Fruit fly (Drosophila melanogaster): Measurements from ENCODE around the gene CG17919.

The CG17919 gene

DNA sequence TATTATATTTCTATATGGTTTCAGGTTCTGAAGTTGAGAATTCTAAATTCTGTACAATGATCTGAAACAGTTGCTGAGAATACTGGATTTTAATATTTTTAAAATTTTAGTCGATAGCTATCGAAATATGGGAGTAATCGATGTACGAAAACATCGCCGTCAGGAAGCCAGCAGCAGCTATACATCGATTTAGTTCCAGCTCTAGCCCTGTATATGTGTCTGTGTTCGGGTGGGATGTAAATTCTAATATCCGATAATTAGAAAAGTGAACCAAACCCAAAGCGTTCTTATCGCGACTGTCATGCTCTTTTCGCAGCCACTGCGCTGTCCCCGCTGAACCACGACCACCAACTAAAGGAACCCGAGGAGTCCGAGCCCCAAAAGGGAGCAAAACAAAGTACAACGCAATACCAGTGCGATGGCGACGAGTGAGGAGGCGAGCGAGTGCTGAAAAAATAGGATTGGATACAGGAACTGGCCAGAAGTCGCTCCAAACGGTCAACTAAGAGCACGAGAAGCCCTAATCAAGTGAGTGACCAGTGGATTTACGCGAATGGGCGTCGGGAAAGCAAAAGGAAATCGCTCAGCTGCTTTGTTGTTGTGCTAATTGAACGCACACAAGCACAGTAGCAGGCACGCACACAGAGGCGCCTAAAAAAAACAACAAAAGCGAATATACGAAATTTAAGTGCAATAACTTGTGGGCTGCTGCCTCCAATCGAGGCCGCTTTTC, 39.1 kb downstream of the CG17919 start, which contains the start of gene gzl:
gzl (plus strand) TSS at position 182 of the 733 bp plus-strand sequence.
- TF ChIP-seq ttk (optimal IDR thresholded peaks at IDR 0.05): no peak
- no peak for TF ChIP-seq h (optimal IDR thresholded peaks at IDR 0.05)
- no peak for TF ChIP-seq Myc (optimal IDR thresholded peaks at IDR 0.05)
- no peak for TF ChIP-seq Sin3A (optimal IDR thresholded peaks at IDR 0.05)
- no peak for TF ChIP-seq psq (optimal IDR thresholded peaks at IDR 0.05)
- TF ChIP-seq insv (optimal IDR thresholded peaks at IDR 0.05): no peak

DNA sequence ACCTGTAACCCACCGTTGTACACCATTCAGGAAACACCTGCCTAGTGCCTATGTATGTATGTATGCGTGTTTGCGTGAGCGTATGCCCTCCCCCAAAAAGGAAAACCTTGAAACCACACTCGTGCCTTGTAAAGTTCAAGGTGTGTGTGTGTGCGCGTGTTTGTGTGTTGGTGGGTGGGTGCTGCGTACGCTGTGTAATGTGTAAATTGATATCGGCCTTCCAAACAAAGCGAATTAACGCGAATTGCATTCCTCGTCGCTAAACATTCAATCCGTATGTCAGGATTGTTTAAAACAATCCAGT, 39.6 kb downstream of the CG17919 start:
- TF ChIP-seq psq (optimal IDR thresholded peaks at IDR 0.05): no peak
- TF ChIP-seq Myc (optimal IDR thresholded peaks at IDR 0.05): no peak
- TF ChIP-seq ttk (optimal IDR thresholded peaks at IDR 0.05): no peak
- no peak for TF ChIP-seq h (optimal IDR thresholded peaks at IDR 0.05)
- TF ChIP-seq insv (optimal IDR thresholded peaks at IDR 0.05): no peak
- no peak for TF ChIP-seq Sin3A (optimal IDR thresholded peaks at IDR 0.05)

DNA sequence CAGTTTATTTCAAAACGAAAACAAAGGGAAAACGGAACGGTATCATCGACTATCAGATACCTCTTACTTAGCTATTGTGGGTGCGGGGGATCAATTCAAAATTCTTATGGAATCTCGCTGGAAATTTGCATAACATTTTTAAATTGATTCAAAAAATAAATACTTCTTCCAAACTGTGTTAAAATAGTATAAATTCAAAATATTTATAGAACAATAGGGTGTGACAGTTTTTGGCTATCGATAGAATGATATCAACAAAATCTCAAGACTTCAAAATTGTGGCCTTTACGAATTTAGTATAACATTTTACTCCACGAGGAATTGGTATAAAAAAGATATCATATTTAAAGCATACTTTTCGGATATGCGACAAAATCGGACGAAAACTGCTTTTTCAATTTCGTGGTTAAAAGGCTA, 44.6 kb downstream of the CG17919 start:
- no peak for TF ChIP-seq h (optimal IDR thresholded peaks at IDR 0.05)
- TF ChIP-seq Sin3A (optimal IDR thresholded peaks at IDR 0.05): no peak
- no peak for TF ChIP-seq insv (optimal IDR thresholded peaks at IDR 0.05)
- no peak for TF ChIP-seq psq (optimal IDR thresholded peaks at IDR 0.05)
- no peak for TF ChIP-seq ttk (optimal IDR thresholded peaks at IDR 0.05)

DNA sequence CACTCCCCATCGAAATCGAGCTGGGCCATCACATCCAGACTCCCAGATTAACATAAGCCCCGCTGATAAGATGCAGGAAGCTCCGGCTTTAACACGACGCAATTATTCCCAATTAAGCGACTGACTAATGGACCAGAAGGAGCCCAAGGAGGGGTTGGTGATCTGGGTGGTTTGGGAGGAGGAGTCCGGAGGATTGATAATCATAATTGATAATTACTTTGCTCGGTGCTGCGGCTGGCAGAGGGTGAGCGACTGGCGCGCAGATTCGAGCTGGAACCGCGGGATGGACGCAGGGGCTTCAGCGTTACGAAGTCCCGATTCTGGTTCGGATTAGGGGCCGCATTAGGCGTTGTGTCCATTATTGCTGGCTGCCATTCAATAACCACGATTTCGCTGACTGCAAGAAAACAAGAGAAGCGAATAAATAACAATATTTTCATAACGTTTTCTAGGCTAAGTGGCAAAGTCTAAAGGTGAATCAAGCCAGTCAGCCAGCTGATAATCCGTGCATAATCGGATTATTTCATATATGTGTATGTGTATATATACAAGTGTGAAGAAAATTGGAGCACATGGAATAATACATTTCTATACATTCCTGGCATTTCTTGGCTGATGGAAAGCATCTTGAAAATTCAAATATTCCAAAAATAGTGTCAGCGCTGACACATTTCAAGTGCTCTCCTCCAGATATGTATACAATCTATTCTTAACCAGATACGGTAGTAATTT, 49.9 kb downstream of the CG17919 start:
- no peak for TF ChIP-seq psq (optimal IDR thresholded peaks at IDR 0.05)

DNA sequence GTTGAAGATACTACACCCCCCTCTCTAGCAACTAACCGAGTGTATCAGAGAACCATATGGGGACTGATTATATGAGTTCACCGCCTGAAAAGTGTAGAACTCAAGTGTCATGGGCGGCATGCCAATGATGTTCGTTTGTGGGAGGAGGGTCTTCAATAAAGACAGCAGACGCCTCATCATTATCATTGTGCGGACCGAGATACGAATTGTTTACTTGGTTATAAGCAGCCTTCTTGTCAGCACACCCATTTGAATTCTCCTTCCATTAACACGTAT, 50.4 kb downstream of the CG17919 start:
- TF ChIP-seq Sin3A (optimal IDR thresholded peaks at IDR 0.05) (no peak), ttk (optimal IDR thresholded peaks at IDR 0.05) (no peak), insv (optimal IDR thresholded peaks at IDR 0.05) (no peak), Myc (optimal IDR thresholded peaks at IDR 0.05) (no peak), h (optimal IDR thresholded peaks at IDR 0.05) (no peak), psq (optimal IDR thresholded peaks at IDR 0.05) (no peak)

All from Kc167 (cell line).